Fruit fly (Drosophila melanogaster): ENCODE data around the gene Ibf2.
A peak's percentile ranks its signal among the peaks of the same experiment; 100 is the strongest.

Ibf2 gene

DNA sequence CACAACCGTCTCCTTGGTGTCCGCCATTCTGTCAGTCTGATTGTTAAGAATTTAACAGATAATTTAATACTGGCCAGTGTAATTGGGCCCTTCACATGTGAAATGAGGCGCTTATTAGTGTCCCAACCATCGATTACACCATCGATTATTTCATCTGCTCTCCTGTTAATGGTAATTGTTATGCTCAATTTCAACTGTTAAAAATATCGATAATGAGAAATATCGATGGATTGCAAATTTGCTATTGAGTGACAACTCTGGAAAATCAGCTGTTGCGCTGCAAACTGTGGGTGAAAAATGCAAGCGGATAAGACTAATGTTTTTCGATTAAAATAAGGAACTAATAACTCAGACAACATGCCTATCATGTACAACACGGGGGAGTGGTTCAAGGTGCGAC, 8.5 kb upstream of the Ibf2 start, which contains the start of the genes TrpRS and Vps16A (continued):
- TF ChIP-seq CG34224 (GFP tag; IDR thresholded peaks at IDR 0.05; ENCODE audit: partially characterized antibody) = peak; percentile 99
- no peak for TF ChIP-seq CG12769 (tag; optimal IDR thresholded peaks at IDR 0.05)
- TF ChIP-seq ara (GFP tag; IDR thresholded peaks at IDR 0.05) = no peak
- TF ChIP-seq eyg (GFP tag; optimal IDR thresholded peaks at IDR 0.05) = no peak
- TF ChIP-seq Blimp-1 (GFP tag; optimal IDR thresholded peaks at IDR 0.05) = no peak
- no peak for TF ChIP-seq Gug (GFP tag; IDR thresholded peaks at IDR 0.05)
- no peak for TF ChIP-seq CG11695 (GFP tag; IDR thresholded peaks at IDR 0.05)
- peak; percentile 42 for TF ChIP-seq HmgD (GFP tag; optimal IDR thresholded peaks at IDR 0.05)
- TF ChIP-seq CG3407 (GFP tag; optimal IDR thresholded peaks at IDR 0.05) = no peak
- no peak for TF ChIP-seq NK7.1 (GFP tag; optimal IDR thresholded peaks at IDR 0.05)
- TF ChIP-seq CG17912 (GFP tag; optimal IDR thresholded peaks at IDR 0.05) = peak; percentile 50
- peak; percentile 90 for TF ChIP-seq CG2129 (GFP tag; IDR thresholded peaks at IDR 0.05; ENCODE audit: partially characterized antibody)
- TF ChIP-seq so (GFP tag; IDR thresholded peaks at IDR 0.05) = no peak
- TF ChIP-seq dimm (GFP tag; IDR thresholded peaks at IDR 0.05) = no peak
- no peak for TF ChIP-seq klu (GFP tag; IDR thresholded peaks at IDR 0.05)
- no peak for TF ChIP-seq CG11093 (GFP tag; IDR thresholded peaks at IDR 0.05)
- peak; percentile 69 for TF ChIP-seq CG17186 (GFP tag; optimal IDR thresholded peaks at IDR 0.05)
- TF ChIP-seq insv (GFP tag; optimal IDR thresholded peaks at IDR 0.05) = peak in 1 of 2 experiments; percentile 40
- TF ChIP-seq CG10543 (GFP tag; optimal IDR thresholded peaks at IDR 0.05) = no peak
- no peak for TF ChIP-seq CG17361 (GFP tag; IDR thresholded peaks at IDR 0.05)
- peak; percentile 46; the same call in 1 of the 2 replicates for TF ChIP-seq vvl (GFP tag; IDR thresholded peaks at IDR 0.05)
- peak; percentile 35 for TF ChIP-seq phol (tag; optimal IDR thresholded peaks at IDR 0.05)
- no peak for TF ChIP-seq Fer2 (tag; optimal IDR thresholded peaks at IDR 0.05)
- no peak for TF ChIP-seq sd (tag; optimal IDR thresholded peaks at IDR 0.05)
- TF ChIP-seq CG3726 (GFP tag; IDR thresholded peaks at IDR 0.05) = no peak
- peak; percentile 98 for TF ChIP-seq vnd (GFP tag; IDR thresholded peaks at IDR 0.05; ENCODE audit: partially characterized antibody)
- no peak for TF ChIP-seq Ssrp (tag; optimal IDR thresholded peaks at IDR 0.05)
- peak; percentile 99 for TF ChIP-seq MBD-R2 (GFP tag; IDR thresholded peaks at IDR 0.05)
- no peak for TF ChIP-seq Poxn (GFP tag; IDR thresholded peaks at IDR 0.05)
- TF ChIP-seq CG17829 (tag; optimal IDR thresholded peaks at IDR 0.05) = peak; percentile 63
- TF ChIP-seq ash1 (GFP tag; optimal IDR thresholded peaks at IDR 0.05) = no peak
- no peak for TF ChIP-seq Sry-β (GFP tag; optimal IDR thresholded peaks at IDR 0.05)
- TF ChIP-seq Doc3 (GFP tag; IDR thresholded peaks at IDR 0.05; ENCODE audit: partially characterized antibody) = peak; percentile 96
- peak; percentile 89 for TF ChIP-seq Sry-δ (GFP tag; optimal IDR thresholded peaks at IDR 0.05)
- no peak for TF ChIP-seq danr (GFP tag; IDR thresholded peaks at IDR 0.05)
- no peak for TF ChIP-seq CG32767 (GFP tag; IDR thresholded peaks at IDR 0.05)
- TF ChIP-seq bcd (GFP tag; optimal IDR thresholded peaks at IDR 0.05) = no peak
- no peak for TF ChIP-seq ewg (GFP tag; optimal IDR thresholded peaks at IDR 0.05)
- TF ChIP-seq Vsx1 (GFP tag; optimal IDR thresholded peaks at IDR 0.05) = no peak
- TF ChIP-seq CG30020 (tag; optimal IDR thresholded peaks at IDR 0.05) = peak; percentile 82
- no peak for TF ChIP-seq CG3065 (GFP tag; optimal IDR thresholded peaks at IDR 0.05)
- no peak for TF ChIP-seq CG9609 (GFP tag; optimal IDR thresholded peaks at IDR 0.05)
- TF ChIP-seq Kr (GFP tag; optimal IDR thresholded peaks at IDR 0.05) = no peak
- no peak for TF ChIP-seq pita (GFP tag; optimal IDR thresholded peaks at IDR 0.05)
- no peak for TF ChIP-seq CG4360 (GFP tag; IDR thresholded peaks at IDR 0.05)
- no peak for TF ChIP-seq CG8924 (tag; optimal IDR thresholded peaks at IDR 0.05)
- no peak for TF ChIP-seq CG12744 (GFP tag; optimal IDR thresholded peaks at IDR 0.05)
- peak; percentile 78 for TF ChIP-seq exex (tag; optimal IDR thresholded peaks at IDR 0.05)
- TF ChIP-seq CG43689 (GFP tag; IDR thresholded peaks at IDR 0.05) = no peak
- no peak for TF ChIP-seq CG7556 (GFP tag; optimal IDR thresholded peaks at IDR 0.05)
- TF ChIP-seq zen (tag; optimal IDR thresholded peaks at IDR 0.05) = peak; percentile 69

Measured in whole organism, embryonic.